Worm (Caenorhabditis elegans) whole organism, midembryonic: ENCODE measurements around the gene T26C12.3.

Experiments
- flt-1 ChIP-seq: fragments of 200-800 bp; sonication (Bioruptor generic); IDR thresholded peaks from 2 replicates; pipeline ENCODE4 v1.3.6; 2022; ENCODE audit warnings: missing genetic modification characterization, missing compliant biosample characterization
- klf-2 ChIP-seq: fragments of 200-800 bp; sonication (Bioruptor generic); conservative IDR thresholded peaks from 2 replicates; pipeline ENCODE4 v1.3.6; 2022; ENCODE audit warnings: missing genetic modification reagents, missing genetic modification characterization, missing compliant biosample characterization
- med-1 ChIP-seq: sonication (generic microtip); optimal IDR thresholded peaks from 2 replicates; lab custom pipeline; 2017; ENCODE audit warnings: missing genetic modification characterization, mild to moderate bottlenecking, missing compliant biosample characterization, antibody characterized with exemption, missing genetic modification reagents; ENCODE audit not compliant: insufficient read depth

DNA sequence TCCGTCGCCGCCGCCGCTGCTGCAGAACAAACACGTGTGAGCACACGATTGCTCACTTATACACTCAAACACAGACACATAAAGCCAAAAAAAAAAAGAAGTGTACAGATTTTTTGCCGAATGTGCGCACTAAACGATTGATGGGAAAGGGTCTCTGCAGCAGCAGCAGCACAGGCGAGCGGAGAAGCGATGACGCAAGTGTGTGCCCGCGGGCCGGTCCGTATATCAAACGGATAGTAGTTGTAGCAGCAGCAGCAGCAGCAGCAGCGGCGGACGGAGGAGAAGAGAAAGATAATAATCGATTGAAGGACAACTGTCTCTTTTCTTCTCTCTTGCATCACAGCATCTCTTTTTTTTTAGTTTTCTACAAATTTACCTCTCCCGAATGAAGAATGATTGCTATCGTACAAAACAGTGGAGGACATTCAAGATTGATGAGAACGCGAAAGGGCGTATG, 39.7 kb downstream of the T26C12.3 start:
- 0 out of 2 replicates have a peak, but pooled peaks have one; percentile 3 for TF ChIP-seq flt-1 (GFP tag; lab: Robert Waterston, UW)
- no peak for TF ChIP-seq med-1 (GFP tag; lab: Kevin White, UChicago)
- TF ChIP-seq klf-2 (GFP tag; lab: Robert Waterston, UW) = no peak
